Worm (Caenorhabditis elegans) whole organism, midembryonic: Measurements from ENCODE around the gene srx-74.

Experiments used
- cog-1 ChIP-seq: sonication (generic microtip); optimal IDR thresholded peaks from 2 replicates; lab custom pipeline; 2016; ENCODE audit warnings: missing genetic modification characterization, missing compliant biosample characterization
- flt-1 ChIP-seq: fragments of 200-800 bp; sonication (Bioruptor generic); IDR thresholded peaks from 2 replicates; pipeline ENCODE4 v1.3.6; 2022; ENCODE audit warnings: missing genetic modification characterization, missing compliant biosample characterization
- klf-2 ChIP-seq: fragments of 200-800 bp; sonication (Bioruptor generic); conservative IDR thresholded peaks from 2 replicates; pipeline ENCODE4 v1.3.6; 2022; ENCODE audit warnings: missing genetic modification reagents, missing genetic modification characterization, missing compliant biosample characterization
- med-1 ChIP-seq: sonication (generic microtip); optimal IDR thresholded peaks from 2 replicates; lab custom pipeline; 2017; ENCODE audit warnings: missing genetic modification characterization, mild to moderate bottlenecking, missing compliant biosample characterization, antibody characterized with exemption, missing genetic modification reagents; ENCODE audit not compliant: insufficient read depth
- tab-1 ChIP-seq: fragments of 200-800 bp; sonication (Bioruptor generic); IDR thresholded peaks from 2 replicates; pipeline ENCODE4 v1.3.6; 2022; ENCODE audit warnings: missing genetic modification characterization, missing compliant biosample characterization

- TF ChIP-seq flt-1 (GFP tag; lab: Robert Waterston, UW) (no peak), med-1 (GFP tag; lab: Kevin White, UChicago) (no peak), tab-1 (GFP tag; lab: Robert Waterston, UW) (no peak), klf-2 (GFP tag; lab: Robert Waterston, UW) (no peak), cog-1 (tag; lab: Kevin White, UChicago) (no peak)
Measured at ce11 chrV:4653871-4654605, 8.3 kb downstream of the srx-74 start, which contains the start of the genes col-139 and F41F3.1.
